Fruit fly (Drosophila melanogaster): ENCODE measurements around the gene CG33189.

The CG33189 gene

dm6 chr3R:8780689-8781088, at the start of gene CG33189:
TSS of gene CG33189 (minus strand) at chr3R:8780789.
- TF ChIP-seq Dll (optimal IDR thresholded peaks at IDR 0.05) (no peak), EcR (GFP tag; optimal IDR thresholded peaks at IDR 0.05) (no peak), psq (optimal IDR thresholded peaks at IDR 0.05) (no peak)

dm6 chr3R:8823761-8824499, 43.3 kb upstream of the CG33189 start, which contains the start of the genes IscU and CG8379:
TSS of gene IscU (minus strand) at chr3R:8824177.
TSS of gene CG8379 (plus strand) at chr3R:8824411.
- no peak for TF ChIP-seq CG8478 (optimal IDR thresholded peaks at IDR 0.05)
- TF ChIP-seq Dll (optimal IDR thresholded peaks at IDR 0.05) = no peak
- TF ChIP-seq EcR (GFP tag; optimal IDR thresholded peaks at IDR 0.05) = no peak
- TF ChIP-seq usp (GFP tag; optimal IDR thresholded peaks at IDR 0.05) = no peak
- TF ChIP-seq psq (optimal IDR thresholded peaks at IDR 0.05) = no peak
- TF ChIP-seq pan (optimal IDR thresholded peaks at IDR 0.05) = no peak

DNA sequence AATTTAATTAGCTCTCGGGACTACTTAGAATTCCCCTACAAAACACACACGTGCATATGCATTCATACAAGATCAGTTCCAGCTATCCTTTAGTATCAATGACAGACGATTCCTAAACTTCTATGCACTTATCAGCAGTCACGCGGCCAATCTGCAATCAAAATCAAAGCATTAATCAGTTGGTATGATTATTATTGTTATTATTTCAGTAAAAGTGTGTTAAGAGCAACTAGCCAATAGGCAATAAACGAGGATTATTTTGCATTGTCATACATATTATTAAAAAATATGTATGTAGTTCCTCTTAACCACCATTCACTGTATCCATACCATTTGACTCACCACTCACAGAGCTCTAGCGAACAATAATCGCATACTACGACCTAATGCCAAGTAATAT, 42.3 kb upstream of the CG33189 start:
- TF ChIP-seq EcR (GFP tag; optimal IDR thresholded peaks at IDR 0.05) (no peak), Dll (optimal IDR thresholded peaks at IDR 0.05) (no peak)

DNA sequence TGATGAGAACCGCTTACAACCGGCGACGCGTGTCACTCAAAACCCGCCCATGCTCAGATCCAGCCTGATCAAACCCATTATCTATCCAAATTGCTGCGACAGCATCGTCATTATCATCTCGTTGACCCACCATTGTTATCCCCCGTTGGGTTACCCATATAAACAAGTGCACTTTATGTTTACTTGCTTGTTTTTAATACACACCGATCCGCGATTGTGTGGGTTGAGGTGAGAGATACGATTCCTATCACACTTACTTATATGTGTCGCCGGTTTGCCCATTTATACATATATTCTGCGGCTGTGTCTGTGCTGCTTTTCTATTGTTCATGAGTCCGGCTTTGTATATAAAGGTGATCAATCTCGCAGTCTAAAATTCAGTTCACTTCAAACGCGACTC, 41.0 kb upstream of the CG33189 start, which contains the start of gene CG8369:
TSS of gene CG8369 (plus strand) at position 386 of the 400 bp plus-strand sequence.
- no peak for TF ChIP-seq CG8478 (optimal IDR thresholded peaks at IDR 0.05)
- TF ChIP-seq EcR (GFP tag; optimal IDR thresholded peaks at IDR 0.05) = no peak
- no peak for TF ChIP-seq pan (optimal IDR thresholded peaks at IDR 0.05)
- TF ChIP-seq usp (GFP tag; optimal IDR thresholded peaks at IDR 0.05) = no peak
- no peak for TF ChIP-seq psq (optimal IDR thresholded peaks at IDR 0.05)
- no peak for TF ChIP-seq Dll (optimal IDR thresholded peaks at IDR 0.05)

DNA sequence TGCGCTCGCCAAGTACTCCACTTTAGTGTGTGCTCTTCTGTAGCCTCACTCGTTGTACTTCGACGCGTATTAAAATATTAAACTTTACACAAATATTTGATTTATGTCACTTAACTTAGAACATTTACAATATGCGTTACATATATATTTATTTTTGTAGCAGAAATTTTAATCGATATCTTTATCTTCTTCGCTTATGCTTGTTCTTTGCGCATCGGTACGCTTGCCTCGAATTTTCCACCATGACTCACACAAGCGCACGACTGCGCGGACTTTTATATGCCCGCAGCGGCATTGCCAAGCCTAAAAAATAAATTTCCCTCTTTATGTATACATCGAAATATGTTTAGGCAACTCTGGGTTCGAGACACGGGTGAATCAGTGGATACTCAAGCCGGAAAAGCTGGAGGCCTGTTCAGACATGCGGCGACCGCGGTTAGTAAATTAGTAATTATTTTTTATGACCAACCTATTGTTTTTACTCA, 39.9 kb upstream of the CG33189 start, which contains the start of gene aqz:
TSS of gene aqz (minus strand) at position 255 of the 485 bp plus-strand sequence.
- TF ChIP-seq pan (optimal IDR thresholded peaks at IDR 0.05) = no peak
- TF ChIP-seq psq (optimal IDR thresholded peaks at IDR 0.05) = no peak
- TF ChIP-seq CG8478 (optimal IDR thresholded peaks at IDR 0.05) = no peak
- TF ChIP-seq Dll (optimal IDR thresholded peaks at IDR 0.05) = no peak
- no peak for TF ChIP-seq EcR (GFP tag; optimal IDR thresholded peaks at IDR 0.05)
- no peak for TF ChIP-seq usp (GFP tag; optimal IDR thresholded peaks at IDR 0.05)

DNA sequence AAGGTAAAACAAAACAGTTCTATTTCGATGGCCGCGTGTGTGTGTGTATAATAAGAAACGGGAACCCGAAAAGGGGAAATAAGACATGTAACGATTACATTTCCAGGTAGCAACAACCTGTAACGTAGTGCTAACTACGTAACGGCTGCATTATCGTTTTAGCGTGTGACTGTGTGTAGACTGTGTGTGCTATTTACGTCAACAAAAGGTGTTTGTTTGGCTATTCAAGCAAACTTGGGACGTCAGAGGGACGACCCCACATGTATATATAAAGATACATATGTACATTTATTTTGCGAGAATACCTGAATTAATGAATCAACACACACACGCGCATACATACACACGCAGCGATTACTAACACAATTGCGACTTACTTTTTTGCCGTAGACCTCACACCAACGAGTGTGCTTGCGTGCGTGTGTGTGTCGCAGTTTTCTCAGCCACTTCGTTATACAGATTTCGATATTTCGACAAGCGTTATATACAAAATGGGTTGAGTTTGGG, 39.0 kb upstream of the CG33189 start:
- no peak for TF ChIP-seq Dll (optimal IDR thresholded peaks at IDR 0.05)
- TF ChIP-seq psq (optimal IDR thresholded peaks at IDR 0.05) = no peak
- no peak for TF ChIP-seq pan (optimal IDR thresholded peaks at IDR 0.05)
- TF ChIP-seq usp (GFP tag; optimal IDR thresholded peaks at IDR 0.05) = no peak
- TF ChIP-seq CG8478 (optimal IDR thresholded peaks at IDR 0.05) = no peak
- no peak for TF ChIP-seq EcR (GFP tag; optimal IDR thresholded peaks at IDR 0.05)

dm6 chr3R:8818239-8818638, 37.6 kb upstream of the CG33189 start:
- TF ChIP-seq psq (optimal IDR thresholded peaks at IDR 0.05) (no peak), EcR (GFP tag; optimal IDR thresholded peaks at IDR 0.05) (no peak), pan (optimal IDR thresholded peaks at IDR 0.05) (no peak)

dm6 chr3R:8815074-8815473, 34.5 kb upstream of the CG33189 start:
- TF ChIP-seq EcR (GFP tag; optimal IDR thresholded peaks at IDR 0.05) (no peak), usp (GFP tag; optimal IDR thresholded peaks at IDR 0.05) (no peak)

dm6 chr3R:8814029-8814647, 33.5 kb upstream of the CG33189 start:
- TF ChIP-seq CG8478 (optimal IDR thresholded peaks at IDR 0.05) (no peak), Dll (optimal IDR thresholded peaks at IDR 0.05) (no peak), EcR (GFP tag; optimal IDR thresholded peaks at IDR 0.05) (no peak), pan (optimal IDR thresholded peaks at IDR 0.05) (no peak), psq (optimal IDR thresholded peaks at IDR 0.05) (no peak), usp (GFP tag; optimal IDR thresholded peaks at IDR 0.05) (no peak)

- TF ChIP-seq Dll (optimal IDR thresholded peaks at IDR 0.05) (no peak), EcR (GFP tag; optimal IDR thresholded peaks at IDR 0.05) (no peak), psq (optimal IDR thresholded peaks at IDR 0.05) (no peak), usp (GFP tag; optimal IDR thresholded peaks at IDR 0.05) (no peak), pan (optimal IDR thresholded peaks at IDR 0.05) (no peak)
Observed at dm6 chr3R:8813164-8813629, 32.6 kb upstream of the CG33189 start, which contains the start of gene CG9837. TSS of gene CG9837 (minus strand) at chr3R:8813579.

DNA sequence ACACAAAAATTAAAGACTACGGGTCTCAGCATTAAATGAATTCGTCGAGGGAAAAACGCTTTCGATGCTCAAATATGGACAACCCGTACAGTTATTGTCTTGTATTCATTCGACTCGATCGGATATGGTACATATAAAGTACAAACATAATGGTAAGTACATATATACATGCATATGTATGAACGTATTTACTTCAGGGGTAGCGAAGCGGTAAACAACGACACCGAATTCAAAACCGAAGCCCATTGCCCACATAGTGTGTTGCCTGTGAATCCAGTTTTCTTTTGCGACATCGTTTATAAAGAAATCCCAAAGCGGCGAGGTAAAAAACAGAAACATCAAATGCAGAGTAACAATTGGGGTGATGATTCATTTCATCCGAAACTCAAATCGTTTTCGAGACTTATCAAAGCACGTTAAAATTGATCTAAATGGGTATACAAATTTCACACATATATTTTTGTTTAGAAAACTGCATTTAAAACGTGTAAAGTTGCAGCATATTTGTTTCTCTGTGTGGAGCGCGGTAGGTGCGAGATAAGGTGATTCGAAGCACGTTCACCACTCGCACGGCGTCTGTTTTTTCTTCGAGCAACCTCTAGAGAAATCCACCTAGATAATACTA, 31.9 kb upstream of the CG33189 start:
- TF ChIP-seq usp (GFP tag; optimal IDR thresholded peaks at IDR 0.05) = no peak
- no peak for TF ChIP-seq CG8478 (optimal IDR thresholded peaks at IDR 0.05)
- no peak for TF ChIP-seq Dll (optimal IDR thresholded peaks at IDR 0.05)
- no peak for TF ChIP-seq EcR (GFP tag; optimal IDR thresholded peaks at IDR 0.05)
- no peak for TF ChIP-seq psq (optimal IDR thresholded peaks at IDR 0.05)
- no peak for TF ChIP-seq pan (optimal IDR thresholded peaks at IDR 0.05)

dm6 chr3R:8811323-8811936, 30.8 kb upstream of the CG33189 start:
- TF ChIP-seq EcR (GFP tag; optimal IDR thresholded peaks at IDR 0.05) = peak in 1 of 2 experiments; percentile 21
- no peak for TF ChIP-seq psq (optimal IDR thresholded peaks at IDR 0.05)
- TF ChIP-seq pan (optimal IDR thresholded peaks at IDR 0.05) = peak; percentile 94
- TF ChIP-seq CG8478 (optimal IDR thresholded peaks at IDR 0.05) = no peak
- TF ChIP-seq usp (GFP tag; optimal IDR thresholded peaks at IDR 0.05) = no peak
- TF ChIP-seq Dll (optimal IDR thresholded peaks at IDR 0.05) = no peak
